Fruit fly (Drosophila melanogaster) whole organism: ENCODE results near the gene Spindly.

Experiments
- psq ChIP-seq: fragments of >200 bp; optimal IDR thresholded peaks from 2 replicates; lab custom pipeline; 2017
- usp ChIP-seq: fragments of >200 bp; optimal IDR thresholded peaks from 2 replicates; lab custom pipeline; 2017; ENCODE audit warnings: missing biosample characterization, missing genetic modification characterization, mixed read lengths

DNA sequence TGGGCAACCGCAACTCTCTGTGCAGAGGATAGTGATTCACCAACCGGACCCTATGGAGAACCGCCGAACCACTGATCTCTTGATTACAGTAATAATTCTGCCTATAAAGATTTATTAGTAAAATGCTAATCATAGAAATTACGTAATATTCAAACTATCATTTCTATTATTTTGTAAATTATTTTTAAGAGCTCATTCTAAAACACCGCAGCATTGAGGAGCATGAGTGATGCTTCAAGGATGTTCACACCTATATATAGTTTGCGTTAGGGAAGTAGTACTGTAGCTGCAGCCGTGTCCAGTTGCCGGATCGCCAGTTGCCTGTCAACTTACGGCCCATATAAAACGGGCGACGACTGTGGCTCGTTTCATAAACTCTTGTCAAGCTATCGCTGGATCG lies 27.4 kb upstream of the Spindly start:
- no peak for TF ChIP-seq psq (lab: Kevin White, UChicago)
- no peak for TF ChIP-seq usp
